Worm (Caenorhabditis elegans) whole organism, L4 larva: Measurements from ENCODE around the gene Y52E8A.2.

Experiments used
- D1046.2 ChIP-seq: fragments of 200-800 bp; sonication (Bioruptor generic); IDR thresholded peaks from 2 replicates; pipeline ENCODE4 v1.3.6; 2022; ENCODE audit warnings: missing genetic modification characterization, missing compliant biosample characterization
- T20F7.1 ChIP-seq: fragments of 200-800 bp; sonication (Bioruptor generic); optimal IDR thresholded peaks from 2 replicates; lab custom pipeline; 2018; ENCODE audit warnings: mild to moderate bottlenecking, missing genetic modification characterization, missing compliant biosample characterization
- Y105C5A.15 ChIP-seq: fragments of 200-800 bp; sonication (Bioruptor generic); IDR thresholded peaks from 2 replicates; pipeline ENCODE4 v1.3.6; 2022; ENCODE audit warnings: missing genetic modification characterization, missing compliant biosample characterization
- Y75B8A.6 ChIP-seq: fragments of 200-800 bp; sonication (Bioruptor generic); IDR thresholded peaks from 2 replicates; pipeline ENCODE4 v1.3.6; 2022; ENCODE audit warnings: missing genetic modification reagents, missing genetic modification characterization, missing compliant biosample characterization
- ZK546.5 ChIP-seq, 2 experiments: sonication (generic microtip); optimal IDR thresholded peaks; 2 replicates each; lab custom pipeline; 2017; ENCODE audit warnings: missing biosample characterization in 2 of 2, missing genetic modification characterization in 2 of 2
- attf-4 ChIP-seq: sonication (generic microtip); optimal IDR thresholded peaks from 3 replicates; lab custom pipeline; 2017; ENCODE audit warnings: missing biosample characterization, missing genetic modification characterization
- ceh-82 ChIP-seq: sonication (generic microtip); optimal IDR thresholded peaks from 2 replicates; lab custom pipeline; 2017; ENCODE audit warnings: missing biosample characterization, missing genetic modification characterization
- ctbp-1 ChIP-seq: fragments of 200-800 bp; sonication (Bioruptor generic); IDR thresholded peaks from 2 replicates; pipeline ENCODE4 v1.3.6; 2022; ENCODE audit warnings: missing genetic modification reagents, missing genetic modification characterization, missing compliant biosample characterization
- daf-19 ChIP-seq: fragments of 200-800 bp; sonication (Bioruptor generic); conservative IDR thresholded peaks from 2 replicates; pipeline ENCODE4 v1.3.6; 2022; ENCODE audit warnings: missing genetic modification characterization, missing compliant biosample characterization
- dmd-6 ChIP-seq: fragments of 200-800 bp; sonication (Bioruptor generic); IDR thresholded peaks from 2 replicates; pipeline ENCODE4 v1.3.6; 2022; ENCODE audit warnings: missing genetic modification reagents, missing genetic modification characterization, missing compliant biosample characterization
- dpl-1 ChIP-seq: fragments of 150-350 bp; optimal IDR thresholded peaks from 2 replicates; lab custom pipeline; 2014; ENCODE audit warnings: missing biosample characterization, missing genetic modification reagents, missing genetic modification characterization
- fkh-10 ChIP-seq: fragments of 150-350 bp; optimal IDR thresholded peaks from 2 replicates; lab custom pipeline; 2014; ENCODE audit warnings: missing biosample characterization, missing genetic modification reagents, missing genetic modification characterization
- hlh-11 ChIP-seq: fragments of 200-800 bp; sonication (Bioruptor generic); optimal IDR thresholded peaks from 2 replicates; lab custom pipeline; 2018; ENCODE audit warnings: mild to moderate bottlenecking, missing genetic modification characterization, missing compliant biosample characterization
- lim-7 ChIP-seq: fragments of 200-800 bp; sonication (Bioruptor generic); IDR thresholded peaks from 2 replicates; pipeline ENCODE4 v1.3.6; 2022; ENCODE audit warnings: missing genetic modification characterization, missing compliant biosample characterization
- lin-15B ChIP-seq: fragments of 150-350 bp; sonication (generic microtip); optimal IDR thresholded peaks from 3 replicates; lab custom pipeline; 2014; ENCODE audit warnings: missing biosample characterization, missing genetic modification characterization
- lin-29 ChIP-seq: fragments of 200-800 bp; sonication (Bioruptor generic); IDR thresholded peaks from 2 replicates; pipeline ENCODE4 v1.3.6; 2022; ENCODE audit warnings: missing genetic modification reagents, missing genetic modification characterization, missing compliant biosample characterization
- madf-5 ChIP-seq, 2 experiments: fragments of 200-800 bp; sonication (Bioruptor generic); IDR thresholded peaks; 2 replicates each; pipeline ENCODE4 v1.3.6; 2022; ENCODE audit warnings: missing compliant biosample characterization in 2 of 2, missing genetic modification characterization in 2 of 2
- madf-9 ChIP-seq: fragments of 200-800 bp; sonication (Bioruptor generic); conservative IDR thresholded peaks from 2 replicates; pipeline ENCODE4 v1.3.6; 2022; ENCODE audit warnings: missing genetic modification reagents, missing genetic modification characterization, missing compliant biosample characterization
- mes-2 ChIP-seq: sonication (generic microtip); optimal IDR thresholded peaks from 2 replicates; lab custom pipeline; 2016; ENCODE audit warnings: missing genotype, mild to moderate bottlenecking, missing genetic modification characterization, missing compliant biosample characterization; ENCODE audit not compliant: poor library complexity, severe bottlenecking
- mxl-3 ChIP-seq: fragments of 200-800 bp; sonication (Bioruptor generic); optimal IDR thresholded peaks from 2 replicates; lab custom pipeline; 2018; ENCODE audit warnings: mild to moderate bottlenecking, missing genetic modification characterization, missing compliant biosample characterization
- nhr-10 ChIP-seq: fragments of 150-350 bp; optimal IDR thresholded peaks from 2 replicates; lab custom pipeline; 2014; ENCODE audit warnings: missing biosample characterization, missing genetic modification characterization
- nhr-11 ChIP-seq: fragments of 150-350 bp; optimal IDR thresholded peaks from 2 replicates; lab custom pipeline; 2014; ENCODE audit warnings: missing biosample characterization, missing genetic modification characterization
- nhr-111 ChIP-seq: fragments of 200-800 bp; sonication (Bioruptor generic); optimal IDR thresholded peaks from 2 replicates; lab custom pipeline; 2018; ENCODE audit warnings: mild to moderate bottlenecking, missing genetic modification characterization, missing compliant biosample characterization
- nhr-237 ChIP-seq: sonication (generic microtip); optimal IDR thresholded peaks from 2 replicates; lab custom pipeline; 2017; ENCODE audit warnings: missing biosample characterization, missing genetic modification characterization
- nhr-28 ChIP-seq: fragments of 150-350 bp; optimal IDR thresholded peaks from 2 replicates; lab custom pipeline; 2014; ENCODE audit warnings: missing biosample characterization, missing genetic modification characterization
- nhr-48 ChIP-seq: sonication (generic microtip); optimal IDR thresholded peaks from 2 replicates; lab custom pipeline; 2016; ENCODE audit warnings: mild to moderate bottlenecking, missing genetic modification characterization, missing compliant biosample characterization
- nhr-76 ChIP-seq: fragments of 150-350 bp; optimal IDR thresholded peaks from 2 replicates; lab custom pipeline; 2014; ENCODE audit warnings: missing biosample characterization, missing genetic modification characterization
- pqm-1 ChIP-seq: sonication (generic microtip); optimal IDR thresholded peaks from 2 replicates; lab custom pipeline; 2017; ENCODE audit warnings: missing biosample characterization, missing genetic modification characterization
- saeg-2 ChIP-seq: fragments of 200-800 bp; sonication (Bioruptor generic); IDR thresholded peaks from 2 replicates; pipeline ENCODE4 v1.3.6; 2022; ENCODE audit warnings: missing genetic modification reagents, missing genetic modification characterization, missing compliant biosample characterization
- set-16 ChIP-seq: fragments of 200-800 bp; sonication (Bioruptor generic); IDR thresholded peaks from 2 replicates; pipeline ENCODE4 v1.3.6; 2022; ENCODE audit warnings: missing genetic modification reagents, missing genetic modification characterization, missing compliant biosample characterization
- snpc-1.2 ChIP-seq: fragments of 200-800 bp; sonication (Bioruptor generic); IDR thresholded peaks from 2 replicates; pipeline ENCODE4 v1.3.6; 2022; ENCODE audit warnings: missing genetic modification reagents, missing genetic modification characterization, missing compliant biosample characterization
- snpc-4 ChIP-seq: fragments of 150-350 bp; optimal IDR thresholded peaks from 2 replicates; lab custom pipeline; 2014; ENCODE audit warnings: missing biosample characterization, missing genetic modification characterization
- unc-62 ChIP-seq, 3 experiments: fragments of 150-350 bp in 1 of 3; sonication (generic microtip); optimal IDR thresholded peaks in 2 of 3; peaks in 1 of 3; 1 replicate in 1 of 3; 2 replicates in 2 of 3; lab custom pipeline; 2014 to 2017; ENCODE audit warnings: missing biosample characterization in 3 of 3, missing genetic modification characterization in 3 of 3, missing genetic modification reagents in 3 of 3, missing genotype in 1 of 3
- vab-7 ChIP-seq: fragments of 200-800 bp; sonication (Bioruptor generic); IDR thresholded peaks from 2 replicates; pipeline ENCODE4 v1.3.6; 2022; ENCODE audit warnings: missing genetic modification reagents, missing genetic modification characterization, missing compliant biosample characterization
- zfp-3 ChIP-seq: fragments of 200-800 bp; sonication (Bioruptor generic); conservative IDR thresholded peaks from 2 replicates; pipeline ENCODE4 v1.3.6; 2022; ENCODE audit warnings: missing genetic modification reagents, missing genetic modification characterization, missing compliant biosample characterization
- zip-2 ChIP-seq: fragments of 150-350 bp; optimal IDR thresholded peaks from 2 replicates; lab custom pipeline; 2014; ENCODE audit warnings: missing biosample characterization, missing genetic modification characterization
- ztf-11 ChIP-seq: fragments of 150-350 bp; optimal IDR thresholded peaks from 2 replicates; lab custom pipeline; 2014; ENCODE audit warnings: missing biosample characterization, missing genetic modification characterization
- ztf-7 ChIP-seq: fragments of 150-350 bp; optimal IDR thresholded peaks from 2 replicates; lab custom pipeline; 2014; ENCODE audit warnings: missing biosample characterization, missing genetic modification characterization

The Y52E8A.2 gene

DNA sequence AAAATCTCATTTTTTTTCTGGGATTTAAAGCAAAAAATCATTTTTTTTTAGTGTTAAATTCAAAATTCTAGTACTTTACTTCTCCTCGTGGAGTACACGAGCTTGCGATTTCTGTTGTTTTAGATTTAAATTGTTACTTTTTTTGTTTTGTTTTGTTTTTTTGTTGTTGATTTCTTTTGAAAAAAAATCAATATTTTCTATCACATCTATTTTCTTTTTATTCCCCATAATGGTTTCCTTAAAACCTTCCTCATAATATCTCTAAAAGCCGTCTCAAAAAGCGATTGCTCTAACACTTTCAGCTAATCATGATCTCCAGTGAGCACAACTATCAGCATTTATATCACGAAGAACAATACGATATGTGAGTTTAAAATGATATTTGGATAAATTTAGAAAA lies 13.8 kb downstream of the Y52E8A.2 start, which contains the start of gene madf-3:
madf-3 (plus strand) TSS at position 301 of the 400 bp plus-strand sequence.
- no peak for TF ChIP-seq fkh-10 (GFP tag; lab: Kevin White, UChicago)
- 0 out of 2 replicates have a peak, but pooled peaks have one; percentile 2 for TF ChIP-seq dmd-6 (GFP tag; lab: Robert Waterston, UW)
- no peak for TF ChIP-seq madf-5 (GFP tag; IDR thresholded peaks at IDR 0.05; lab: Robert Waterston, UW)
- TF ChIP-seq, all 104 proteins: peak for 1

DNA sequence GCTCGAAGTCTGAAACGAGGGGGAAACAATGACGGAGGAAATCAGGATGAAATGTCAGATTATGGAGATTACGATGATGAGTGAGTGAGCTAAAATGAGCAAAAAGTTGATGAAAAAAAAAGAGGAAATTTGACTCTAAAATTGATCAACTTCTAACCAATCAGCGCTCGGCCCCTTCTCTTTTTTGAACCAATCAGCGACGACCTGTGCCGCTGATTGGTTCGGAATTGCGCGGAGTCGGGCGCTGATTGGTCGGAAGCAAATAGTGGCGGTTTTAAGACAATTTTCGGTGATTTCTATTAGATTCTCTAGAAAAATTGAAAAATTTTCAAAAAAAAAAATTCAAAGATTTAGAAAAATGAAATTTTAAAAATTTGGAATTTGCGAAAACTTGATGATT lies 17.1 kb downstream of the Y52E8A.2 start:
- no peak for TF ChIP-seq dmd-6 (GFP tag; lab: Robert Waterston, UW)

DNA sequence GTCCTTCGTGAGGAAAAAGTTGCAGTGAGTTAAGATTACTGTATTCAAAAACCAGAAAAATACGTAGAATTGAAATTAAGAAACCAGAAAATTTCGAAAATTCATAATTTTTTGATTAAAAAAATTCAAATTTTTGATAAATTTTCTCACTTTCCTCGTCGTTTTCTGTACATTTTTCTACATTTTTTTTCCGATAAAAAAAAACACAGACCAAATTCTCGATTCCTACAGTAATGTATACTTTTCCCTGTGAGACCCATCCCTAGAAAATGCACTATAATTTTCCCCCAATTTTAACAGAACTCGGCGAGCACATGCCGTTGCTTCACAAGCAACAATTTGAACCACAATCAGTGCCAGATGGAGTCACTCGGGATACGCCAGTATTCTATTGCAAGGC lies 19.2 kb downstream of the Y52E8A.2 start, which contains the start of gene athp-2:
athp-2 (plus strand) TSS at position 301 of the 400 bp plus-strand sequence.
- TF ChIP-seq ZK546.5 (tag; optimal IDR thresholded peaks at IDR 0.05; lab: Kevin White, UChicago) (no peak), madf-9 (GFP tag; lab: Robert Waterston, UW) (no peak), ztf-11 (tag; lab: Kevin White, UChicago) (no peak), zfp-3 (GFP tag; lab: Robert Waterston, UW) (no peak), snpc-4 (tag; lab: Kevin White, UChicago) (no peak), zip-2 (no peak), set-16 (GFP tag; lab: Robert Waterston, UW) (no peak), lim-7 (GFP tag; lab: Robert Waterston, UW) (no peak), saeg-2 (GFP tag; lab: Robert Waterston, UW) (no peak), fkh-10 (GFP tag; lab: Kevin White, UChicago) (no peak), nhr-11 (tag; lab: Kevin White, UChicago) (no peak), D1046.2 (GFP tag; lab: Robert Waterston, UW) (no peak)

DNA sequence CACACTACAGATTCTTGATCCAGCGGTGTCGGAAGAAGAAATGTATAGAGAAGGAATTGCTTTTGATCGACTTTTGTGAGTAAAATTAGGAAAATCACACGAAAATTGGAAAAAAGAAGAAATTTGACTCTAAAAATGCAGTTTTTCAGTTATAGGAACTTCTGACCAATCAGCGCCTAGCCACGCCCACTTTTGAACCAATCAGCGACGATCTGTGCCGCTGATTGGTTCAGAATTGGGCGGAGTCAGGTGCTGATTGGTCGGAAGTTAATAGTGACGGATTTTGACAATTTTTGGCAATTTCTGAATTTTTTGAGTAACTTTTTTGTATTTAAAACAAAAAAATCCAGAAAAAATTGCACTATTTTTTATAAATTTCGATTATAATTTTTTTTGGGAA lies 20.8 kb downstream of the Y52E8A.2 start:
- TF ChIP-seq lin-15B (tag; lab: Kevin White, UChicago): no peak
- no peak for TF ChIP-seq snpc-1.2 (GFP tag; lab: Robert Waterston, UW)
- no peak for TF ChIP-seq snpc-4 (tag; lab: Kevin White, UChicago)
- TF ChIP-seq ceh-82 (tag; lab: Kevin White, UChicago): no peak
- TF ChIP-seq attf-4 (tag; lab: Kevin White, UChicago): no peak
- TF ChIP-seq nhr-237: no peak
- no peak for TF ChIP-seq ztf-7 (tag; lab: Kevin White, UChicago)
- TF ChIP-seq nhr-10 (tag; lab: Kevin White, UChicago): no peak
- no peak for TF ChIP-seq nhr-48 (tag; lab: Kevin White, UChicago)
- TF ChIP-seq pqm-1 (tag; lab: Kevin White, UChicago): no peak
- no peak for TF ChIP-seq T20F7.1 (GFP tag; lab: Kevin White, UChicago)
- TF ChIP-seq nhr-111 (GFP tag; lab: Kevin White, UChicago): no peak
- no peak for TF ChIP-seq Y105C5A.15 (GFP tag; lab: Robert Waterston, UW)
- no peak for TF ChIP-seq nhr-28 (tag; lab: Kevin White, UChicago)
- TF ChIP-seq ztf-11 (tag; lab: Kevin White, UChicago): no peak
- no peak for TF ChIP-seq nhr-76
- no peak for TF ChIP-seq hlh-11 (tag; lab: Kevin White, UChicago)
- TF ChIP-seq, all 104 proteins: peak for 0

DNA sequence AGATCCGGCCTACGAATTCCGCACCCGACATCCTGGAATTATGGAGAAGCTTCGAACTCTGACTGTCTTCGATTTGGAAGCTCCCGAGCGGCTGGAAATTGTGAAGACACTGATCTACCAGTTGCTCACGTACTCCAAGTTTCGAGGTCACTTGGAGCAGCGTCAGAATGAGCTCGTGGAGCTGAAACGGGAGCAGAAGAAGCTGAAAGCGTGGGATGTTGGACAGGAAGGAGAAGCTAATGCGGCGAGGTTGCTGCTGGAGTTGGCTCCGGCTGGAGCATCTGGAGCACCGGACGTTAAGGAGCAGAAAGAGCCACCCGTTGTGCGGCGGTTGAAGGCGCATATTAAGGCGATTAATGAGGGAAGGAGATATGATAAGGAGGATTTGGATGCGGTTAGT lies 23.7 kb downstream of the Y52E8A.2 start:
- no peak for TF ChIP-seq mxl-3 (GFP tag; lab: Kevin White, UChicago)
- no peak for TF ChIP-seq lin-29 (GFP tag; lab: Robert Waterston, UW)
- TF ChIP-seq snpc-4 (tag; lab: Kevin White, UChicago): no peak
- no peak for TF ChIP-seq ceh-82 (tag; lab: Kevin White, UChicago)
- no peak for TF ChIP-seq madf-9 (GFP tag; lab: Robert Waterston, UW)
- TF ChIP-seq saeg-2 (GFP tag; lab: Robert Waterston, UW): no peak
- TF ChIP-seq ctbp-1 (GFP tag; lab: Robert Waterston, UW): no peak
- TF ChIP-seq fkh-10 (GFP tag; lab: Kevin White, UChicago): no peak
- no peak for TF ChIP-seq ZK546.5 (tag; optimal IDR thresholded peaks at IDR 0.05; lab: Kevin White, UChicago)
- TF ChIP-seq unc-62 (GFP tag; optimal IDR thresholded peaks at IDR 0.05 in 1 of 2; lab: Kevin White, UChicago): peak in 1 of 2 experiments; percentile 2
- TF ChIP-seq unc-62 (tag; optimal IDR thresholded peaks at IDR 0.05; lab: Kevin White, UChicago): no peak
- TF ChIP-seq vab-7 (GFP tag; lab: Robert Waterston, UW): no peak
- no peak for TF ChIP-seq daf-19 (GFP tag; lab: Robert Waterston, UW)
- TF ChIP-seq set-16 (GFP tag; lab: Robert Waterston, UW): peak; percentile 81
- TF ChIP-seq dpl-1: no peak
- TF ChIP-seq mes-2 (tag; lab: Kevin White, UChicago): no peak
- no peak for TF ChIP-seq Y75B8A.6
- TF ChIP-seq madf-5 (GFP tag; IDR thresholded peaks at IDR 0.05; lab: Robert Waterston, UW): no peak
